Worm (Caenorhabditis elegans): ENCODE measurements around the gene comt-4.

DNA sequence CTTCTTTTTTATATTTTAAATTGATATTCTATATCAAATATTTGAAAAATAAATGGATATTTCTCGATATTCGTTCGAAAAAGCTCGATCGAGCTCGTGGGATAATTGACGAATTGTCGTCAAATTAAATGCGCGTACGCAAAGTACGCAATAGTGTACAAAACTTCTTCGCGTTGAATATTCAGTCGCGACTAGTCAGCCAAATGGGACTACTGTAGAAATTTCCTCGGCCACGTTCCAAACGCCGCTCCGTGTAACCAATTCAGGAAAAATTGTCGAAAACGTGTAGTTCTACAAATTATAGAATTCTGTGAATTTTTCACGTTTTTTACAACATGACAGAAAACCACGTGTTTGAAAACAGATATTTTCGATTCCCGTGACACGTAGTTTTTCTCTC is 41.6 kb downstream of the comt-4 start:
- no peak for TF ChIP-seq tbx-11 (GFP tag; IDR thresholded peaks at IDR 0.05)
- TF ChIP-seq flt-1 (GFP tag; IDR thresholded peaks at IDR 0.05), result no peak
